Worm (Caenorhabditis elegans) whole organism, L3 larva: ENCODE data around the gene clec-21.

Experiments used
- jun-1 ChIP-seq: fragments of 150-350 bp; optimal IDR thresholded peaks from 2 replicates; lab custom pipeline; 2014; ENCODE audit warnings: missing biosample characterization, missing genetic modification reagents, missing genetic modification characterization
- nhr-11 ChIP-seq: fragments of 150-350 bp; optimal IDR thresholded peaks from 2 replicates; lab custom pipeline; 2014; ENCODE audit warnings: missing biosample characterization, missing genetic modification characterization
- nhr-12 ChIP-seq: fragments of 150-350 bp; optimal IDR thresholded peaks from 2 replicates; lab custom pipeline; 2014; ENCODE audit warnings: missing biosample characterization, missing genetic modification characterization
- pha-4 ChIP-seq: fragments of 150-350 bp; optimal IDR thresholded peaks from 2 replicates; lab custom pipeline; 2014; ENCODE audit warnings: missing biosample characterization, missing genetic modification reagents, missing genetic modification characterization
- sea-2 ChIP-seq: fragments of 150-350 bp; sonication (generic microtip); optimal IDR thresholded peaks from 4 replicates; lab custom pipeline; 2014; ENCODE audit warnings: missing biosample characterization, missing genetic modification reagents, missing genetic modification characterization
- unc-39 ChIP-seq: sonication (generic microtip); optimal IDR thresholded peaks from 4 replicates; lab custom pipeline; 2017; ENCODE audit warnings: missing biosample characterization, missing genetic modification characterization
- ztf-4 ChIP-seq: fragments of 150-350 bp; optimal IDR thresholded peaks from 2 replicates; lab custom pipeline; 2014; ENCODE audit warnings: missing biosample characterization, missing genetic modification characterization

DNA sequence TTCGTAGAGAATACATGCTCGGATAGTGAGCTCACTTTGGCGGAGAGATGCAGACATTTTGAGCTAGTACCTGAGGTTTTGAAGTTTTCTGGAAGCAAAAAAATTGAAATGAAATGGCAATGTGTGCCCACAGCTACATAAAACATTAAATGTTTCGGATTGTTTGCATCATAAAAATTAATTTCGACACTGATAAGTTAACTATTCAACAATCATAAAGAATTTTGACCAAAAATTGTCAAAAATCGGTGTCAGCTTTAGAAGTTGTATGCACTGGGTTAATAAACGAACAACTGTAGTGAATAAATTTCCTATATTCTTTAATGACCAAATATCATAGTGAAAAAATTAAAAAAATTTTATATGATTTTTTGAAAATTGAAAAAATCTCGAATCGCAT is 34.9 kb upstream of the clec-21 start, which contains the start of gene fbxa-166:
- TF ChIP-seq pha-4 (tag; lab: Kevin White, UChicago) (no peak), ztf-4 (no peak), nhr-12 (tag; lab: Kevin White, UChicago) (no peak), unc-39 (no peak), jun-1 (tag; lab: Kevin White, UChicago) (no peak), nhr-11 (tag; lab: Kevin White, UChicago) (no peak), sea-2 (GFP tag; lab: Kevin White, UChicago) (no peak)
